Worm (Caenorhabditis elegans) whole organism, late embryonic: ENCODE results near the gene srxa-2.

Source experiments
- fkh-10 ChIP-seq: fragments of 150-350 bp; optimal IDR thresholded peaks from 2 replicates; lab custom pipeline; 2014; ENCODE audit warnings: missing biosample characterization, missing genetic modification reagents, missing genetic modification characterization
- nfya-1 ChIP-seq: sonication (generic microtip); optimal IDR thresholded peaks from 2 replicates; lab custom pipeline; 2017; ENCODE audit warnings: missing genetic modification characterization, mild to moderate bottlenecking, missing compliant biosample characterization, antibody characterized with exemption, moderate library complexity
- nhr-11 ChIP-seq: fragments of 150-350 bp; optimal IDR thresholded peaks from 2 replicates; lab custom pipeline; 2014; ENCODE audit warnings: missing biosample characterization, missing genetic modification characterization
- unc-55 ChIP-seq: sonication (generic microtip); optimal IDR thresholded peaks from 2 replicates; lab custom pipeline; 2017; ENCODE audit warnings: missing biosample characterization, missing genetic modification reagents, missing genetic modification characterization

DNA sequence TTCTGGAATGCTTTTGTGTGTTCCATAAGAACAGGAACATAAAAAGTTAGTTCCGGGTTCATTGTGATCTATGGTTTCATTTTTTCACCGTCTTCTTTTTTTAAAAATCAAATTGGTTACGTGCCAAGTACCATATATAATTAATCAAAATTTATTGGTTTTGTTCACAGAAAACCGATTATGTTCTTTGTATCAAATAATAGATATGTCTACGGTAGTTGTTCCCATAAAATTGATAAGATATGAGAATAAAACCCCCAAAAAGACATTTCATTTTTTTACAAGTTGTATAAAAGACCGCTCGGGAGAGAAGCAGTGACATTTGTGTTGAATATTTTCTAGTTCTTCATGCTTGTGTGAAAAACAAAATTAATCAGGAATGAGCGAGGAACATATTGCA lies 42.1 kb upstream of the srxa-2 start, which contains the start of gene C10C5.5:
- no peak for TF ChIP-seq unc-55 (GFP tag; lab: Kevin White, UChicago)
- TF ChIP-seq nfya-1 (tag; lab: Kevin White, UChicago), result no peak
- no peak for TF ChIP-seq fkh-10 (GFP tag; lab: Kevin White, UChicago)
- no peak for TF ChIP-seq nhr-11 (tag; lab: Kevin White, UChicago)
